Fruit fly (Drosophila melanogaster): ENCODE results near the gene Msh6.

Gene Msh6

DNA sequence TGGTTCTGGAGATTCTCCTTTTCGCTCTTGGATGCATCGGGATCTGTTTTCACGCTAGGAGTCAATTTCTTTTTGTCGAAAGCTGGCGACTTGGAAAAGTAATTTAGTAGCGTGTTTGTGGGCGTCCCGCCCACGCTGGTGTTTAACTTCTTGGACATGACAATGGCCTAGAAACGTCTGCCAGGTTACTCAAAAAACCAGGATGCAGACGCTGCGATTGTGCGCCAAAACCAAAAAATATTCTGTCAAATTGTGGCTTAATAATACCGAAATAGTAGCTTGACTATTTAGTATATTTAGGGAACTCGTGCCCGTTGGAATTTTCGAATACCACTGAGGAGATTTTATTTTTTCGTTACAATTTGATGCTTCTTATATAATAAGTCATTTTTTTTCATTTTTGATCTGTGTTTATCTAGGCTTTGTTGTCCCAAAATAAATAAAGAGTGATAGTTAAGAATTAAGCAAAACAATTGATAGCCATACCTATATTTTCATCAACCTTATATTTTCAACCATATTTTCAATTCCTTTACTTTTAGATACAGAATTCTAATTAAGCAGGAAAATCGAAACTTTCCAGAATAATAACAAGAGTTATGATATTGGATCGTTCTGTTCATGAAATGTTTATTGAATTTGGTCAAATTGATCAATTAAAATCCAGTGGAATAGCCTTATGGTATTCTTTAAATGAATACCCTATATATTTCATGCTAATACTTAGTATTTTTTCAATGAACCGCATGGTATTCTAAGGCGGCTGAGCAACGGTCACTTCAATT is at the start of gene Msh6, which contains the start of gene Prp31:
Msh6 (minus strand) TSS at position 233 of the 785 bp plus-strand sequence.
Prp31 (plus strand) TSS at position 771 of the 785 bp plus-strand sequence.
- peak; percentile 32 for TF ChIP-seq CG17801 (GFP tag; optimal IDR thresholded peaks at IDR 0.05; ENCODE audit: partially characterized antibody)

- no peak for TF ChIP-seq CG17801 (GFP tag; optimal IDR thresholded peaks at IDR 0.05; ENCODE audit: partially characterized antibody)
These were observed 49.2 kb upstream of the Msh6 start, which contains the start of gene Prx1 for dm6 chr3L:15207544-15207943. Gene Prx1, plus strand, starts transcription at chr3L:15207844.

DNA sequence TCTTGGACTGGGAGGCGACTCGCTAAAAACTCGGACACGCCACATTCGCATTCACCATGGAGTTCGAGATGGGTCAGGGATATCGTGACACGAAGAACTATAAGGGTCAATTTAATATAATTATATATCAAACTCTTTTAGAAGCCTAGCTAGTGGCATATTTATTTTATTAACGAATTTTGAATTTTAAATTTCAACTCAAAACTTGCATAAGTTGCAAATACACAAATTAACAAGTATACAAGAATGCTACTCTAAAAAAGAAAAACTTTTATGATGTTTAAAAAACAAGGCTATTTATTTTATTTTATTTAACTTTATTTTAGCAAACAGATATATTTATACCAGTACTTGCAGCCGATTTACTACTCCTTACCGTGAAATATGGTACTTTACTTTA is 47.7 kb upstream of the Msh6 start:
- no peak for TF ChIP-seq CG17801 (GFP tag; optimal IDR thresholded peaks at IDR 0.05; ENCODE audit: partially characterized antibody)

dm6 chr3L:15203585-15203984 is 45.2 kb upstream of the Msh6 start:
- no peak for TF ChIP-seq CG17801 (GFP tag; optimal IDR thresholded peaks at IDR 0.05; ENCODE audit: partially characterized antibody)

DNA sequence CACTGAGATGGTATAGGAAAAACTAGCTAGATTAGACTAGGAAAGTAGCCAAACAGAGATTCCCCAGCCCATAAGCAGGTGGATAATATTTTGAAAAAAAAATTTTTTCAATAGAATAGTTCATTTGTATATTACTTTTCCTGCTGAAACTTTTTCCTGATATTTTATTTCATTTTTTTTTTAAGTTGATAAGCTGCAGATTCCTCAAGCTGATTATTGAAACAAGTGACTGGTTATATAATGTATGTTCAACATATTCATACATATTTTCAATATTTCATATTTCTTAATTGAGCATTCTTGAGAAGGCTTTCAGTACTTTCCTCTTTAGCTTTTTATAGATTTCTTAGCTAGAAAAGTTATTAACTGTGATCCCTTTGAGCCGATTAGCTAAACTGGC is 44.7 kb upstream of the Msh6 start:
- no peak for TF ChIP-seq CG17801 (GFP tag; optimal IDR thresholded peaks at IDR 0.05; ENCODE audit: partially characterized antibody)

DNA sequence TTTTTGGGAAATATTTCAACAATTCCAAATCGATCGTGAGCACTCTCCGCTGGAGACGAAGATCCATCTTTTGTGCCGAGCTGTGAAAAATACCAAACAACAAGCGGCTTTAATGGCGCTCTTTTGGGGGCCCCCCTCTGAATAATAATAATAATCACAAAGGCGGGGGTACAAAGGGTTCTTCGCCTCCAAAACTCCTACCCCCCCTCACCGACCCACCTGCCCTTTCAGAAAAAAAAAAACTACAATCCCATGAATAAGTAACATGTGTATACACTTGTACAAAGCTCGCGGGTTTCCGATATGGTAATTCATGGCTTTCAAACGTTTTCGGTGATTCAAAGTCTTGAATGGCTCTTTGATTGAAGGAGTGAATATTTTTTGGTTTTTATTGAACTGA is 43.0 kb upstream of the Msh6 start:
- TF ChIP-seq CG17801 (GFP tag; optimal IDR thresholded peaks at IDR 0.05; ENCODE audit: partially characterized antibody) = no peak

- TF ChIP-seq CG17801 (GFP tag; optimal IDR thresholded peaks at IDR 0.05; ENCODE audit: partially characterized antibody) = no peak
These were observed 42.1 kb upstream of the Msh6 start for dm6 chr3L:15200280-15200987.

DNA sequence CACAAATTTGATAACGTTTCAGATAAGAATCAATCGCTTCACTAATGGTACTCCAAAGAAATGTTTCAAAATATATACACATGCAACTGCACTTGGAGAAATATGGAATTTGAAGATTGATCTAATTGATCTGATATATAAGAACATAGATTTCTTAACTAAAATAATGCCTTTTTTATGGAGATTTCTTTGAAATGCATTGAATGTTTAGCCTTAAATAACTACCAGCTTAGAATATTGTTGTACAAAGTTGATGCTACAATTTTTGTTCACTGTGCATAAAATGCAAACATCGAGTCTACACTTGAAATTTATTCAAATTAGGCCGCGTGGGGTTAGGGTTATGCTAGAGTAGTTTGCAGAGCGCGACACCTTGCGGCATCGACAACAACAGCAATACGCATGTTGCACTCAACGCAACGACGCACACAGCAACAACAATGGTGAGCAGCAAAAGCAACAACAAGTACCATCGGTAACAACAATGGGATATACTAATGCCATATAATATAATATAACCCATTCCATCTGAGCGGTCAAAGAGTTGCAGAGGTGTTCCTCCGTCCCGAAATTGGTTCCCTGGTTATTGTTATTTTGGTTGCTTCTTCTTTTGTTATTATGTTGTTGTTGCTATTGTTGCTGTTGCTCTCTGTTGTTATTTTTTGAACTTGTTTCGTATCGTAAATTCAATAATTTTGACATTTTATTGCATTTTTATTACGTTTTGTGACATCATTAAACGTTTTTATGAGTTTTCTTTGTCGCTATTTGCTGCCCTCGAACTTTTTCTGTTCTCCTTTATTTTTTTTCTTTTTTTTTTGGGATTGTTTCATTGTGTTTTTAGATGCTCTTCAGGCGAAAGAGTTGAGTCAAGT is 41.1 kb upstream of the Msh6 start:
- TF ChIP-seq CG17801 (GFP tag; optimal IDR thresholded peaks at IDR 0.05; ENCODE audit: partially characterized antibody) = no peak

DNA sequence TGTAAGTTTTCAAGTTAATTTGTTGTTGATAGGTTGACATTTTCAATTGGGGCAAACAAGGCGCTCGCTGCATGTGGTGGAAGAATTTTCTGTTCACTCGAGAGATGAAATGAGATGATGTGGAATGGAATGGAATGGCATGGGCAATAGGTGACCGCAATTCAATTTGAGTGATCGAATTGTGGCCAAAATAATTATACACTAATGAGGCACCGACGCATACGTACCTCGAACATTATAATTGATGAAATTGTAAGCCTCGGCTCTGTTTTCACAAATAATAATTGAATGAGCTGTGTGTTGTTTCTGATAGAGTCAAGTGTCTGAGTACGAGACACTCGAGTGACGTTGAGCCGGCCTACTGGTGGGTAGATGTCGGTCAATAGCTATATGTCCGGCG is 39.6 kb upstream of the Msh6 start:
- TF ChIP-seq CG17801 (GFP tag; optimal IDR thresholded peaks at IDR 0.05; ENCODE audit: partially characterized antibody) = no peak

- no peak for TF ChIP-seq CG17801 (GFP tag; optimal IDR thresholded peaks at IDR 0.05; ENCODE audit: partially characterized antibody)
These were observed 38.5 kb upstream of the Msh6 start for dm6 chr3L:15196711-15197320.

- TF ChIP-seq CG17801 (GFP tag; optimal IDR thresholded peaks at IDR 0.05; ENCODE audit: partially characterized antibody) = no peak
These were observed 37.8 kb upstream of the Msh6 start for dm6 chr3L:15196189-15196588.

DNA sequence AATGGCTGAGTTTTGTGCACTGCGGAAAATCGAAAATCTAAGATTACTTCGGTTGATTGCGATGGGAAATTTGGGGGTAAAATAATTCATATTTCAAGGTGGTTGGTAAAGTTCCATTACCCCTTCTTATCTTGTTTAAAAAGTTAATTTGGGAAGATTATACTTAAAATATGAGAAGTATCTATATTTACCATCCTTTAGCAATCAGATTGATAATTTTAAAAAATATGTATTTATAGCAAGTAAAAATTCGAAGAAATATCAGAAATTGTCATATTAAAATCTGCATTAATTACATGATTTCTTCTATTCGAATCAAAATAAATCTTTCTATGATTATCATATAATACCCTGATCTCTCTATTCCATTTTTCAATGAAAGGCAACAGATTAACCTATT is 37.2 kb upstream of the Msh6 start:
- TF ChIP-seq CG17801 (GFP tag; optimal IDR thresholded peaks at IDR 0.05; ENCODE audit: partially characterized antibody) = no peak

DNA sequence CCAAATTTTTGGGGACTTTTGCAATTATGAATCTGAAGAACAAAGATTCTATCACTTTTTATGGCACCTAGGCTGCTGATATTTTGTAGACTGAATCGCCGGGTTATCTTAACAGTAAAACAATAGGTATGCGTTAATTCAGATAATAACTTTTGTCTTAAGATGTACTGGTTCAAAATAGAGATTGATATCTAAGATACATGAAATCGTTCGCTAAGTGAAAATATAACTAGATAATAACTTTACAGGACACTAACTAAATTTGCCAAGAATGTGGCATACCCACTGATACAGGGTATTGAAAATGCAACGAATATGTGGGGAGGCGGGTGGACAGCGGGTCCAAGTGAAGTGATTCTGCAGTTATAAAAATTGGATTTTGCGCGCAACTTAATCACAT is 33.8 kb upstream of the Msh6 start:
- no peak for TF ChIP-seq CG17801 (GFP tag; optimal IDR thresholded peaks at IDR 0.05; ENCODE audit: partially characterized antibody)

DNA sequence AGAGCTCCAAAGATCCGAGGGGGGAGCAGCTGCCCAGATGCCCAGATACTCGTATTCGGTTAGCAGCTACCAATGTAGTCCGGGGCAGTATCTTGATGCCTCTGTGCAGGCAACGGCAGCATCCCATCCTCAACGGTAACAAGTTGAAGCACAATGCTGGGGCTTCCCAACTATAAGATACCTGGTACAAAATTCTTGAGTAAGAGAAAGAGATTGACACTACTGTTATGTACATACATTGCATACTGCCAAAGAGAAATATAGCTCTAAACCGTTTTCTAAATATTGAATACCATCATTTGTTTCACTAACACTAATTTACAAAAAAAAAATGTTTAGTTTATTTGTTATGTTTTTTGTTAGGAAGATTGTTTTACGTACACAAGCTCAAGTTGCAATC is 31.3 kb upstream of the Msh6 start:
- TF ChIP-seq CG17801 (GFP tag; optimal IDR thresholded peaks at IDR 0.05; ENCODE audit: partially characterized antibody) = no peak

- TF ChIP-seq CG17801 (GFP tag; optimal IDR thresholded peaks at IDR 0.05; ENCODE audit: partially characterized antibody) = no peak
These were observed 30.4 kb upstream of the Msh6 start for dm6 chr3L:15188735-15189134.

All from ovary, adult (tissue).